Worm (Caenorhabditis elegans) whole organism, young adult: ENCODE measurements around the gene hpo-19.

Source experiments
- B0261.1 ChIP-seq: sonication (generic microtip); optimal IDR thresholded peaks from 2 replicates; lab custom pipeline; 2016; ENCODE audit warnings: mild to moderate bottlenecking, missing genetic modification characterization, moderate library complexity, missing compliant biosample characterization
- B0336.3 ChIP-seq: fragments of 200-800 bp; sonication (Bioruptor generic); IDR thresholded peaks from 2 replicates; pipeline ENCODE4 v1.3.6; 2022; ENCODE audit warnings: missing genetic modification characterization, missing compliant biosample characterization
- D2030.7 ChIP-seq: fragments of 200-800 bp; sonication (Bioruptor generic); IDR thresholded peaks from 2 replicates; pipeline ENCODE4 v1.3.6; 2022; ENCODE audit warnings: missing genetic modification reagents, missing genetic modification characterization, missing compliant biosample characterization
- F49E8.2 ChIP-seq: sonication (generic microtip); optimal IDR thresholded peaks from 3 replicates; lab custom pipeline; 2017; ENCODE audit warnings: missing genetic modification characterization, mild to moderate bottlenecking, missing compliant biosample characterization, antibody characterized with exemption, moderate library complexity; ENCODE audit not compliant: insufficient read depth
- F52B5.7 ChIP-seq: sonication (generic microtip); optimal IDR thresholded peaks from 2 replicates; lab custom pipeline; 2016; ENCODE audit warnings: mild to moderate bottlenecking, missing genetic modification characterization, missing compliant biosample characterization
- F57A8.1 ChIP-seq: fragments of 200-800 bp; sonication (Bioruptor generic); optimal IDR thresholded peaks from 2 replicates; lab custom pipeline; 2018; ENCODE audit warnings: mild to moderate bottlenecking, missing genetic modification characterization, moderate library complexity, missing compliant biosample characterization
- T07F8.4 ChIP-seq: sonication (generic microtip); optimal IDR thresholded peaks from 2 replicates; lab custom pipeline; 2016; ENCODE audit warnings: mild to moderate bottlenecking, missing genetic modification characterization, moderate library complexity, missing compliant biosample characterization
- T26A5.8 ChIP-seq: sonication (generic microtip); optimal IDR thresholded peaks from 2 replicates; lab custom pipeline; 2016; ENCODE audit warnings: missing genetic modification characterization, missing compliant biosample characterization
- Y56A3A.18 ChIP-seq: fragments of 200-800 bp; sonication (Bioruptor generic); IDR thresholded peaks from 2 replicates; pipeline ENCODE4 v1.3.6; 2022; ENCODE audit warnings: missing genetic modification reagents, missing genetic modification characterization, missing compliant biosample characterization
- Y95B8A.8 ChIP-seq: fragments of 200-800 bp; sonication (Bioruptor generic); IDR thresholded peaks from 2 replicates; pipeline ENCODE4 v1.3.6; 2022; ENCODE audit warnings: missing genetic modification reagents, missing genetic modification characterization, missing compliant biosample characterization
- ZK185.1 ChIP-seq: sonication (generic microtip); optimal IDR thresholded peaks from 2 replicates; lab custom pipeline; 2016; ENCODE audit warnings: mild to moderate bottlenecking, missing genetic modification characterization, missing compliant biosample characterization; ENCODE audit not compliant: poor library complexity, severe bottlenecking
- akir-1 ChIP-seq: fragments of 200-800 bp; sonication (Bioruptor generic); optimal IDR thresholded peaks from 2 replicates; lab custom pipeline; 2018; ENCODE audit warnings: mild to moderate bottlenecking, missing genetic modification characterization, moderate library complexity, missing compliant biosample characterization
- attf-5 ChIP-seq: fragments of 200-800 bp; sonication (Bioruptor generic); optimal IDR thresholded peaks from 2 replicates; lab custom pipeline; 2018; ENCODE audit warnings: mild to moderate bottlenecking, missing genetic modification characterization, missing compliant biosample characterization
- ccch-3 ChIP-seq: fragments of 200-800 bp; sonication (Bioruptor generic); optimal IDR thresholded peaks from 2 replicates; lab custom pipeline; 2018; ENCODE audit warnings: mild to moderate bottlenecking, missing genetic modification characterization, missing compliant biosample characterization
- cebp-1 ChIP-seq, 2 experiments: fragments of 200-800 bp in 1 of 2; sonication (Bioruptor generic) in 1 of 2; sonication (generic microtip) in 1 of 2; IDR thresholded peaks in 1 of 2; optimal IDR thresholded peaks in 1 of 2; 2 replicates each; pipeline versions ENCODE4 v1.3.6 to Lab custom; 2017 to 2022; ENCODE audit warnings: missing compliant biosample characterization in 2 of 2, missing genetic modification characterization in 2 of 2, mild to moderate bottlenecking in 1 of 2, missing genetic modification reagents in 1 of 2, moderate library complexity in 1 of 2
- cebp-2 ChIP-seq: fragments of 200-800 bp; sonication (Bioruptor generic); IDR thresholded peaks from 2 replicates; pipeline ENCODE4 v1.3.6; 2022; ENCODE audit warnings: missing genetic modification characterization, missing compliant biosample characterization
- ceh-40 ChIP-seq: fragments of 200-800 bp; sonication (Bioruptor generic); IDR thresholded peaks from 2 replicates; pipeline ENCODE4 v1.3.6; 2022; ENCODE audit warnings: missing genetic modification characterization, missing compliant biosample characterization
- ceh-91 ChIP-seq: fragments of 200-800 bp; sonication (Bioruptor generic); IDR thresholded peaks from 2 replicates; pipeline ENCODE4 v1.3.6; 2022; ENCODE audit warnings: missing genetic modification reagents, missing genetic modification characterization, missing compliant biosample characterization
- die-1 ChIP-seq: sonication (generic microtip); optimal IDR thresholded peaks from 2 replicates; lab custom pipeline; 2016; ENCODE audit warnings: missing genotype, mild to moderate bottlenecking, missing genetic modification characterization, missing compliant biosample characterization
- dox-1 ChIP-seq: fragments of 200-800 bp; sonication (Bioruptor generic); IDR thresholded peaks from 2 replicates; pipeline ENCODE4 v1.3.6; 2022; ENCODE audit warnings: missing genetic modification reagents, missing genetic modification characterization, missing compliant biosample characterization
- efl-1 ChIP-seq: fragments of 150-350 bp; optimal IDR thresholded peaks from 2 replicates; lab custom pipeline; 2014; ENCODE audit warnings: missing biosample characterization, missing genetic modification reagents, missing genetic modification characterization
- egl-18 ChIP-seq: fragments of 200-800 bp; sonication (Bioruptor generic); IDR thresholded peaks from 2 replicates; pipeline ENCODE4 v1.3.6; 2022; ENCODE audit warnings: missing genetic modification reagents, missing genetic modification characterization, missing compliant biosample characterization
- fkh-3 ChIP-seq: sonication (generic microtip); optimal IDR thresholded peaks from 2 replicates; lab custom pipeline; 2016; ENCODE audit warnings: mild to moderate bottlenecking, missing genetic modification characterization, missing compliant biosample characterization
- gei-17 ChIP-seq: fragments of 200-800 bp; sonication (Bioruptor generic); optimal IDR thresholded peaks from 2 replicates; lab custom pipeline; 2018; ENCODE audit warnings: mild to moderate bottlenecking, missing genetic modification characterization, missing compliant biosample characterization
- him-1 ChIP-seq: sonication (generic microtip); optimal IDR thresholded peaks from 2 replicates; lab custom pipeline; 2016; ENCODE audit warnings: missing genotype, missing genetic modification reagents, missing genetic modification characterization, missing compliant biosample characterization
- hlh-12 ChIP-seq: sonication (generic microtip); optimal IDR thresholded peaks from 2 replicates; lab custom pipeline; 2016; ENCODE audit warnings: missing genetic modification characterization, missing compliant biosample characterization
- hmg-20 ChIP-seq: fragments of 200-800 bp; sonication (Bioruptor generic); IDR thresholded peaks from 2 replicates; pipeline ENCODE4 v1.3.6; 2022; ENCODE audit warnings: missing genetic modification reagents, missing genetic modification characterization, missing compliant biosample characterization
- hrde-1 ChIP-seq: sonication (generic microtip); optimal IDR thresholded peaks from 2 replicates; lab custom pipeline; 2016; ENCODE audit warnings: missing genetic modification characterization, mild to moderate bottlenecking, missing compliant biosample characterization, moderate library complexity, missing genotype, missing genetic modification reagents, borderline replicate concordance
- lag-1 ChIP-seq: fragments of 200-800 bp; sonication (Bioruptor generic); IDR thresholded peaks from 2 replicates; pipeline ENCODE4 v1.3.6; 2022; ENCODE audit warnings: missing genetic modification reagents, missing genetic modification characterization, missing compliant biosample characterization
- let-607 ChIP-seq, 2 experiments: fragments of 200-800 bp in 1 of 2; sonication (Bioruptor generic) in 1 of 2; sonication (generic microtip) in 1 of 2; optimal IDR thresholded peaks; 2 replicates each; lab custom pipeline; 2016 to 2018; ENCODE audit warnings: mild to moderate bottlenecking in 2 of 2, missing compliant biosample characterization in 2 of 2, missing genetic modification characterization in 2 of 2, moderate library complexity in 2 of 2, missing genotype in 1 of 2
- lin-26 ChIP-seq: fragments of 200-800 bp; sonication (Bioruptor generic); IDR thresholded peaks from 2 replicates; pipeline ENCODE4 v1.3.6; 2022; ENCODE audit warnings: missing genetic modification reagents, missing genetic modification characterization, missing compliant biosample characterization
- lin-40 ChIP-seq: sonication (generic microtip); optimal IDR thresholded peaks from 2 replicates; lab custom pipeline; 2016; ENCODE audit warnings: missing genetic modification characterization, mild to moderate bottlenecking, missing compliant biosample characterization, missing genotype, missing genetic modification reagents
- lin-54 ChIP-seq: fragments of 200-800 bp; sonication (Bioruptor generic); optimal IDR thresholded peaks from 2 replicates; lab custom pipeline; 2018; ENCODE audit warnings: mild to moderate bottlenecking, missing genetic modification characterization, missing compliant biosample characterization
- lir-1 ChIP-seq: fragments of 200-800 bp; sonication (Bioruptor generic); conservative IDR thresholded peaks from 2 replicates; pipeline ENCODE4 v1.3.6; 2022; ENCODE audit warnings: missing genetic modification reagents, missing genetic modification characterization, missing compliant biosample characterization
- madf-10 ChIP-seq: sonication (generic microtip); optimal IDR thresholded peaks from 2 replicates; lab custom pipeline; 2016; ENCODE audit warnings: mild to moderate bottlenecking, missing genetic modification characterization, missing compliant biosample characterization
- madf-3 ChIP-seq: fragments of 200-800 bp; sonication (Bioruptor generic); IDR thresholded peaks from 2 replicates; pipeline ENCODE4 v1.3.6; 2022; ENCODE audit warnings: missing genetic modification reagents, missing genetic modification characterization, missing compliant biosample characterization
- madf-6 ChIP-seq: fragments of 200-800 bp; sonication (Bioruptor generic); IDR thresholded peaks from 2 replicates; pipeline ENCODE4 v1.3.6; 2022; ENCODE audit warnings: missing genetic modification reagents, missing genetic modification characterization, missing compliant biosample characterization
- mes-4 ChIP-seq: sonication (generic microtip); optimal IDR thresholded peaks from 2 replicates; lab custom pipeline; 2016; ENCODE audit warnings: missing genotype, missing genetic modification characterization, missing compliant biosample characterization
- nfya-1 ChIP-seq: sonication (generic microtip); optimal IDR thresholded peaks from 2 replicates; lab custom pipeline; 2017; ENCODE audit warnings: antibody characterized with exemption, missing compliant biosample characterization, missing genetic modification characterization, borderline replicate concordance; ENCODE audit not compliant: insufficient read depth
- nfya-2 ChIP-seq: fragments of 200-800 bp; sonication (Bioruptor generic); IDR thresholded peaks from 2 replicates; pipeline ENCODE4 v1.3.6; 2022; ENCODE audit warnings: missing genetic modification reagents, missing genetic modification characterization, missing compliant biosample characterization
- nhr-120 ChIP-seq: fragments of 200-800 bp; sonication (Bioruptor generic); IDR thresholded peaks from 2 replicates; pipeline ENCODE4 v1.3.6; 2022; ENCODE audit warnings: missing genetic modification characterization, missing compliant biosample characterization
- nhr-80 ChIP-seq: sonication (generic microtip); optimal IDR thresholded peaks from 2 replicates; lab custom pipeline; 2016; ENCODE audit warnings: missing genetic modification characterization, missing compliant biosample characterization
- nhr-90 ChIP-seq: sonication (generic microtip); optimal IDR thresholded peaks from 2 replicates; lab custom pipeline; 2016; ENCODE audit warnings: missing genotype, mild to moderate bottlenecking, missing genetic modification characterization, missing compliant biosample characterization
- snpc-1.1 ChIP-seq: sonication (generic microtip); optimal IDR thresholded peaks from 2 replicates; lab custom pipeline; 2017; ENCODE audit warnings: missing genetic modification characterization, mild to moderate bottlenecking, missing compliant biosample characterization, antibody characterized with exemption, moderate library complexity, missing genotype, missing genetic modification reagents; ENCODE audit not compliant: insufficient read depth
- unc-62 ChIP-seq: fragments of 150-350 bp; optimal IDR thresholded peaks from 2 replicates; lab custom pipeline; 2014; ENCODE audit warnings: missing biosample characterization, missing genetic modification reagents, missing genetic modification characterization
- zim-3 ChIP-seq: sonication (generic microtip); optimal IDR thresholded peaks from 2 replicates; lab custom pipeline; 2017; ENCODE audit warnings: mild to moderate bottlenecking, missing genetic modification characterization, moderate library complexity, missing compliant biosample characterization
- ztf-18 ChIP-seq: sonication (generic microtip); optimal IDR thresholded peaks from 2 replicates; lab custom pipeline; 2016; ENCODE audit warnings: missing genotype, mild to moderate bottlenecking, missing genetic modification characterization, missing compliant biosample characterization
- ztf-26 ChIP-seq: sonication (generic microtip); optimal IDR thresholded peaks from 2 replicates; lab custom pipeline; 2017; ENCODE audit warnings: missing genetic modification characterization, missing compliant biosample characterization

Gene hpo-19

ce11 chrV:6400950-6401551 lies 35.4 kb upstream of the hpo-19 start (continued):
- no peak for TF ChIP-seq ceh-91 (GFP tag; lab: Robert Waterston, UW)
- TF ChIP-seq nhr-90 (tag; lab: Kevin White, UChicago), result no peak
- no peak for TF ChIP-seq cebp-2
- TF ChIP-seq egl-18 (GFP tag; lab: Robert Waterston, UW), result no peak
- TF ChIP-seq hmg-20 (GFP tag; lab: Robert Waterston, UW), result no peak
- no peak for TF ChIP-seq D2030.7 (GFP tag; lab: Robert Waterston, UW)
- no peak for TF ChIP-seq F57A8.1
- no peak for TF ChIP-seq T07F8.4 (tag; lab: Kevin White, UChicago)
- TF ChIP-seq let-607 (tag; optimal IDR thresholded peaks at IDR 0.05; lab: Kevin White, UChicago), result no peak
- TF ChIP-seq madf-3 (GFP tag; lab: Robert Waterston, UW), result no peak
- TF ChIP-seq F52B5.7 (tag; lab: Kevin White, UChicago), result no peak
- TF ChIP-seq lin-40 (tag; lab: Kevin White, UChicago), result no peak
- TF ChIP-seq hlh-12, result no peak
- no peak for TF ChIP-seq nfya-2 (GFP tag; lab: Robert Waterston, UW)
- TF ChIP-seq lag-1 (GFP tag; lab: Robert Waterston, UW), result no peak
- TF ChIP-seq ccch-3 (GFP tag; lab: Kevin White, UChicago), result no peak
- TF ChIP-seq B0336.3 (GFP tag; lab: Robert Waterston, UW), result 0 out of 2 replicates have a peak, but pooled peaks have one; percentile 33
- no peak for TF ChIP-seq gei-17 (GFP tag; lab: Kevin White, UChicago)
- no peak for TF ChIP-seq B0261.1 (tag; lab: Kevin White, UChicago)
- TF ChIP-seq snpc-1.1 (tag; lab: Kevin White, UChicago), result no peak
- no peak for TF ChIP-seq die-1 (tag; lab: Kevin White, UChicago)
- TF ChIP-seq F49E8.2 (tag; lab: Kevin White, UChicago), result no peak
- no peak for TF ChIP-seq cebp-1 (GFP tag; IDR thresholded peaks at IDR 0.05; lab: Robert Waterston, UW)
- no peak for TF ChIP-seq cebp-1 (tag; optimal IDR thresholded peaks at IDR 0.05; lab: Kevin White, UChicago)
- no peak for TF ChIP-seq him-1 (tag; lab: Kevin White, UChicago)
- TF ChIP-seq attf-5, result no peak
- TF ChIP-seq madf-6, result 0 out of 2 replicates have a peak, but pooled peaks have one; percentile 7
- no peak for TF ChIP-seq ztf-18 (tag; lab: Kevin White, UChicago)
- TF ChIP-seq mes-4 (tag; lab: Kevin White, UChicago), result no peak
- no peak for TF ChIP-seq ceh-40 (GFP tag; lab: Robert Waterston, UW)
- no peak for TF ChIP-seq nfya-1 (tag; lab: Kevin White, UChicago)
- no peak for TF ChIP-seq lir-1
- TF ChIP-seq T26A5.8 (tag; lab: Kevin White, UChicago), result no peak
- TF ChIP-seq lin-26 (GFP tag; lab: Robert Waterston, UW), result no peak
- TF ChIP-seq efl-1 (GFP tag; lab: Kevin White, UChicago), result no peak
- no peak for TF ChIP-seq fkh-3
- TF ChIP-seq Y56A3A.18 (GFP tag; lab: Robert Waterston, UW), result 0 out of 2 replicates have a peak, but pooled peaks have one; percentile 10
- no peak for TF ChIP-seq madf-10 (tag; lab: Kevin White, UChicago)
- no peak for TF ChIP-seq zim-3 (tag; lab: Kevin White, UChicago)
- TF ChIP-seq akir-1 (GFP tag; lab: Kevin White, UChicago), result no peak
- no peak for TF ChIP-seq unc-62 (GFP tag; lab: Kevin White, UChicago)
- no peak for TF ChIP-seq Y95B8A.8 (GFP tag; lab: Robert Waterston, UW)
- peak; percentile 24 for TF ChIP-seq nhr-80 (tag; lab: Kevin White, UChicago)
- TF ChIP-seq ztf-26 (tag; lab: Kevin White, UChicago), result no peak
- TF ChIP-seq lin-54 (GFP tag; lab: Kevin White, UChicago), result peak; percentile 12
- no peak for TF ChIP-seq hrde-1
- no peak for TF ChIP-seq dox-1
- TF ChIP-seq nhr-120 (GFP tag; lab: Robert Waterston, UW), result no peak
- TF ChIP-seq ZK185.1 (tag; lab: Kevin White, UChicago), result no peak
